Worm (Caenorhabditis elegans) whole organism, L1 larva: ENCODE data around the gene nspb-7.

Experiments used
- C04F5.9 ChIP-seq: sonication (generic microtip); optimal IDR thresholded peaks from 2 replicates; lab custom pipeline; 2016; ENCODE audit warnings: missing genetic modification characterization, missing compliant biosample characterization
- aly-2 ChIP-seq: fragments of 150-350 bp; optimal IDR thresholded peaks from 2 replicates; lab custom pipeline; 2014; ENCODE audit warnings: missing biosample characterization, missing genetic modification characterization
- ama-1 ChIP-seq: fragments of 150-350 bp; optimal IDR thresholded peaks from 2 replicates; lab custom pipeline; 2014
- blmp-1 ChIP-seq: fragments of 150-350 bp; optimal IDR thresholded peaks from 2 replicates; lab custom pipeline; 2014; ENCODE audit warnings: missing biosample characterization, missing genetic modification characterization
- ceh-88 ChIP-seq: fragments of 200-800 bp; sonication (Bioruptor generic); IDR thresholded peaks from 2 replicates; pipeline ENCODE4 v1.3.6; 2022; ENCODE audit warnings: missing genetic modification characterization, missing compliant biosample characterization
- ceh-90 ChIP-seq: sonication (generic microtip); optimal IDR thresholded peaks from 2 replicates; lab custom pipeline; 2016; ENCODE audit warnings: missing genetic modification characterization, missing compliant biosample characterization
- dpl-1 ChIP-seq, 3 experiments: fragments of 150-350 bp in 2 of 3; sonication (generic microtip) in 1 of 3; optimal IDR thresholded peaks; 2 replicates each; lab custom pipeline; 2014 to 2017; ENCODE audit warnings: missing biosample characterization in 3 of 3, missing genetic modification characterization in 3 of 3, missing genetic modification reagents in 3 of 3
- efl-1 ChIP-seq, 4 experiments: fragments of 150-350 bp; optimal IDR thresholded peaks in 3 of 4; peaks in 1 of 4; 1 replicate in 1 of 4; 2 replicates in 3 of 4; lab custom pipeline; 2014; ENCODE audit warnings: missing biosample characterization in 2 of 4, missing genetic modification characterization in 2 of 4, missing genetic modification reagents in 2 of 4
- elt-2 ChIP-seq: sonication (generic microtip); optimal IDR thresholded peaks from 2 replicates; lab custom pipeline; 2016; ENCODE audit warnings: missing genetic modification characterization, mild to moderate bottlenecking, inconsistent platforms, missing compliant biosample characterization, missing genetic modification reagents
- fos-1 ChIP-seq: fragments of 150-350 bp; optimal IDR thresholded peaks from 2 replicates; lab custom pipeline; 2014; ENCODE audit warnings: missing biosample characterization, missing genetic modification characterization
- hlh-4 ChIP-seq: sonication (generic microtip); optimal IDR thresholded peaks from 2 replicates; lab custom pipeline; 2016; ENCODE audit warnings: mild to moderate bottlenecking, missing genetic modification characterization, missing compliant biosample characterization
- jun-1 ChIP-seq: fragments of 150-350 bp; optimal IDR thresholded peaks from 2 replicates; lab custom pipeline; 2014; ENCODE audit warnings: missing biosample characterization, missing genetic modification reagents, missing genetic modification characterization
- lir-3 ChIP-seq: sonication (generic microtip); optimal IDR thresholded peaks from 2 replicates; lab custom pipeline; 2016; ENCODE audit warnings: mild to moderate bottlenecking, missing genetic modification characterization, moderate library complexity, missing compliant biosample characterization; ENCODE audit not compliant: poor library complexity
- mdl-1 ChIP-seq, 2 experiments: fragments of 150-350 bp; optimal IDR thresholded peaks; 2 replicates each; lab custom pipeline; 2014 to 2017; ENCODE audit warnings: missing biosample characterization in 2 of 2, missing genetic modification characterization in 2 of 2, inconsistent platforms in 1 of 2
- mep-1 ChIP-seq: fragments of 150-350 bp; optimal IDR thresholded peaks from 2 replicates; lab custom pipeline; 2014; ENCODE audit warnings: missing biosample characterization, missing genetic modification characterization
- nhr-12 ChIP-seq: sonication (generic microtip); optimal IDR thresholded peaks from 2 replicates; lab custom pipeline; 2017; ENCODE audit warnings: missing biosample characterization, missing genetic modification characterization
- nhr-237 ChIP-seq: fragments of 150-350 bp; optimal IDR thresholded peaks from 2 replicates; lab custom pipeline; 2014; ENCODE audit warnings: missing biosample characterization, missing genetic modification characterization
- nhr-85 ChIP-seq: sonication (generic microtip); peaks from one replicate; lab custom pipeline; 2016; ENCODE audit warnings: missing genetic modification characterization, inconsistent platforms, missing compliant biosample characterization
- rnt-1 ChIP-seq: sonication (generic microtip); optimal IDR thresholded peaks from 2 replicates; lab custom pipeline; 2016; ENCODE audit warnings: mild to moderate bottlenecking, missing genetic modification characterization, moderate library complexity, missing compliant biosample characterization
- snpc-4 ChIP-seq: fragments of 150-350 bp; optimal IDR thresholded peaks from 2 replicates; lab custom pipeline; 2014; ENCODE audit warnings: missing biosample characterization, missing genetic modification characterization
- sox-4 ChIP-seq: sonication (generic microtip); optimal IDR thresholded peaks from 2 replicates; lab custom pipeline; 2016; ENCODE audit warnings: missing genetic modification characterization, missing compliant biosample characterization
- sptf-1 ChIP-seq: fragments of 150-350 bp; optimal IDR thresholded peaks from 2 replicates; lab custom pipeline; 2014; ENCODE audit warnings: missing biosample characterization, missing genetic modification characterization
- unc-130 ChIP-seq: fragments of 150-350 bp; optimal IDR thresholded peaks from 2 replicates; lab custom pipeline; 2017; ENCODE audit warnings: missing biosample characterization, missing genetic modification characterization, inconsistent platforms
- unc-62 ChIP-seq: fragments of 150-350 bp; optimal IDR thresholded peaks from 2 replicates; lab custom pipeline; 2014; ENCODE audit warnings: missing biosample characterization, missing genetic modification reagents, missing genetic modification characterization
- vab-15 ChIP-seq: sonication (generic microtip); optimal IDR thresholded peaks from 2 replicates; lab custom pipeline; 2017; ENCODE audit warnings: missing genotype, mild to moderate bottlenecking, missing genetic modification characterization, missing compliant biosample characterization
- zag-1 ChIP-seq: fragments of 150-350 bp; optimal IDR thresholded peaks from 2 replicates; lab custom pipeline; 2014; ENCODE audit warnings: missing biosample characterization, missing genetic modification characterization
- zip-4 ChIP-seq: fragments of 200-800 bp; sonication (Bioruptor generic); optimal IDR thresholded peaks from 2 replicates; lab custom pipeline; 2018; ENCODE audit warnings: mild to moderate bottlenecking, missing genetic modification characterization, moderate library complexity, missing compliant biosample characterization
- ztf-4 ChIP-seq: fragments of 150-350 bp; optimal IDR thresholded peaks from 2 replicates; lab custom pipeline; 2014; ENCODE audit warnings: missing biosample characterization, missing genetic modification characterization

The nspb-7 gene

ce11 chrII:14600852-14601313, 22.8 kb downstream of the nspb-7 start, which contains the start of gene tps-2:
Gene tps-2, plus strand, starts transcription at chrII:14600902.
- TF ChIP-seq jun-1 = no peak
- TF ChIP-seq ama-1 = peak; percentile 63

ce11 chrII:14602735-14603134, 24.6 kb downstream of the nspb-7 start:
- TF ChIP-seq C04F5.9 (tag; lab: Kevin White, UChicago) = no peak
- TF ChIP-seq efl-1 (optimal IDR thresholded peaks at IDR 0.05; lab: Kevin White, UChicago) = no peak
- TF ChIP-seq efl-1 (GFP tag; optimal IDR thresholded peaks at IDR 0.05 in 1 of 2; lab: Kevin White, UChicago) = peak in 1 of 2 experiments; percentile 51
- TF ChIP-seq lir-3 (tag; lab: Kevin White, UChicago) = no peak

ce11 chrII:14604261-14604660, 26.1 kb downstream of the nspb-7 start:
- TF ChIP-seq elt-2 (tag; lab: Kevin White, UChicago) = peak; percentile 15
- no peak for TF ChIP-seq vab-15 (tag; lab: Kevin White, UChicago)
- peak; percentile 49 for TF ChIP-seq ztf-4 (tag; lab: Kevin White, UChicago)

ce11 chrII:14605026-14605425, 26.9 kb downstream of the nspb-7 start:
- TF ChIP-seq ama-1 (no peak), unc-62 (GFP tag; lab: Kevin White, UChicago) (no peak), ceh-88 (GFP tag; lab: Robert Waterston, UW) (no peak), nhr-85 (tag; lab: Kevin White, UChicago) (no peak), mdl-1 (tag; optimal IDR thresholded peaks at IDR 0.05; lab: Kevin White, UChicago) (no peak), sptf-1 (tag; lab: Kevin White, UChicago) (no peak), elt-2 (tag; lab: Kevin White, UChicago) (no peak), zag-1 (tag; lab: Kevin White, UChicago) (no peak), hlh-4 (no peak), nhr-12 (tag; lab: Kevin White, UChicago) (no peak), nhr-237 (tag; lab: Kevin White, UChicago) (no peak), dpl-1 (GFP tag; optimal IDR thresholded peaks at IDR 0.05; lab: Kevin White, UChicago) (no peak), zip-4 (GFP tag; lab: Kevin White, UChicago) (no peak), blmp-1 (tag; lab: Kevin White, UChicago) (no peak), unc-130 (tag; lab: Kevin White, UChicago) (no peak), sox-4 (tag; lab: Kevin White, UChicago) (no peak), rnt-1 (tag; lab: Kevin White, UChicago) (no peak)

ce11 chrII:14605479-14605878, 27.4 kb downstream of the nspb-7 start, which contains the start of gene F19H8.2:
Gene F19H8.2, minus strand, starts transcription at chrII:14605869.
- peak; percentile 84 for TF ChIP-seq blmp-1 (tag; lab: Kevin White, UChicago)
- TF ChIP-seq nhr-85 (tag; lab: Kevin White, UChicago) = peak; percentile 68
- no peak for TF ChIP-seq elt-2 (tag; lab: Kevin White, UChicago)
- peak; percentile 12 for TF ChIP-seq mep-1 (tag; lab: Kevin White, UChicago)
- TF ChIP-seq aly-2 (tag; lab: Kevin White, UChicago) = no peak

- TF ChIP-seq snpc-4 (tag; lab: Kevin White, UChicago) = no peak
- TF ChIP-seq efl-1 (optimal IDR thresholded peaks at IDR 0.05; lab: Kevin White, UChicago) = no peak
- TF ChIP-seq efl-1 (GFP tag; optimal IDR thresholded peaks at IDR 0.05 in 1 of 2; lab: Kevin White, UChicago) = peak in 1 of 2 experiments; percentile 74
- TF ChIP-seq fos-1 = no peak
- TF ChIP-seq ceh-90 (tag; lab: Kevin White, UChicago) = no peak
Observed at ce11 chrII:14606172-14606571, 28.1 kb downstream of the nspb-7 start, which contains the start of gene arl-3. Gene arl-3, plus strand, starts transcription at chrII:14606472.

- TF ChIP-seq sox-4 (tag; lab: Kevin White, UChicago) = no peak
- no peak for TF ChIP-seq efl-1 (optimal IDR thresholded peaks at IDR 0.05; lab: Kevin White, UChicago)
- peak in 1 of 2 experiments; percentile 51 for TF ChIP-seq efl-1 (GFP tag; optimal IDR thresholded peaks at IDR 0.05 in 1 of 2; lab: Kevin White, UChicago)
Observed at ce11 chrII:14608508-14608907, 30.4 kb downstream of the nspb-7 start.
